ENCODE assay signal across 4 worm cellular contexts in genomic region chrIII:8873990-8874668, ce11.
TF ChIP-seq lines count a peak whose summit lies in the region.

No protein-coding gene starts in this region.

TF ChIP-seq in whole organism, L2 larva, 48 proteins besides CTCF, POLR2A, EP300 and RAD21 (continued from another document):
- peak; percentile 87 for TF ChIP-seq unc-55 (GFP tag; optimal IDR thresholded peaks at IDR 0.05; lab: Kevin White, UChicago)
- no peak for TF ChIP-seq gmeb-1 (tag; optimal IDR thresholded peaks at IDR 0.05; lab: Kevin White, UChicago)
- no peak for TF ChIP-seq elt-3 (tag; optimal IDR thresholded peaks at IDR 0.05; lab: Kevin White, UChicago)
- TF ChIP-seq fos-1 (tag; optimal IDR thresholded peaks at IDR 0.05; lab: Kevin White, UChicago), result peak; percentile 53
- peak; percentile 90 for TF ChIP-seq C34F6.9 (tag; optimal IDR thresholded peaks at IDR 0.05; lab: Kevin White, UChicago)
- peak; percentile 95 for TF ChIP-seq lin-39 (tag; optimal IDR thresholded peaks at IDR 0.05; lab: Kevin White, UChicago)
- peak; percentile 78 for TF ChIP-seq ceh-16 (tag; optimal IDR thresholded peaks at IDR 0.05; lab: Kevin White, UChicago)
- no peak for TF ChIP-seq dmd-4 (tag; optimal IDR thresholded peaks at IDR 0.05; lab: Kevin White, UChicago)
- TF ChIP-seq sma-9 (GFP tag; optimal IDR thresholded peaks at IDR 0.05; lab: Kevin White, UChicago), result peak; percentile 76
- no peak for TF ChIP-seq sma-9 (tag; optimal IDR thresholded peaks at IDR 0.05; lab: Kevin White, UChicago)
- TF ChIP-seq nhr-10 (tag; optimal IDR thresholded peaks at IDR 0.05; lab: Kevin White, UChicago), result no peak
- peak; percentile 20 for TF ChIP-seq Y55F3AM.14 (GFP tag; optimal IDR thresholded peaks at IDR 0.05; lab: Kevin White, UChicago)
- TF ChIP-seq nhr-129 (tag; optimal IDR thresholded peaks at IDR 0.05; lab: Kevin White, UChicago), result peak; percentile 95
- TF ChIP-seq crh-2 (tag; optimal IDR thresholded peaks at IDR 0.05; lab: Kevin White, UChicago), result peak; percentile 68
- TF ChIP-seq unc-62 (GFP tag; optimal IDR thresholded peaks at IDR 0.05; lab: Kevin White, UChicago), result no peak
- TF ChIP-seq egl-27 (tag; optimal IDR thresholded peaks at IDR 0.05; lab: Kevin White, UChicago), result peak; percentile 41
- TF ChIP-seq aly-2 (tag; optimal IDR thresholded peaks at IDR 0.05; lab: Kevin White, UChicago), result no peak
- no peak for TF ChIP-seq ceh-82 (tag; optimal IDR thresholded peaks at IDR 0.05; lab: Kevin White, UChicago)
- TF ChIP-seq ztf-4 (tag; optimal IDR thresholded peaks at IDR 0.05; lab: Kevin White, UChicago), result peak; percentile 59
- TF ChIP-seq peb-1 (tag; optimal IDR thresholded peaks at IDR 0.05; lab: Kevin White, UChicago), result no peak
- TF ChIP-seq zag-1 (tag; optimal IDR thresholded peaks at IDR 0.05; lab: Kevin White, UChicago), result peak; percentile 95
- TF ChIP-seq nhr-237 (tag; optimal IDR thresholded peaks at IDR 0.05; lab: Kevin White, UChicago), result no peak
- peak; percentile 4 to 72 for TF ChIP-seq mdl-1 (tag; optimal IDR thresholded peaks at IDR 0.05; lab: Kevin White, UChicago)
- no peak for TF ChIP-seq R02D3.7 (tag; optimal IDR thresholded peaks at IDR 0.05; lab: Kevin White, UChicago)
- TF ChIP-seq nhr-23 (tag; optimal IDR thresholded peaks at IDR 0.05; lab: Kevin White, UChicago), result no peak

TF ChIP-seq in whole organism, L4 larva, 104 proteins besides CTCF, POLR2A, EP300 and RAD21 (continued from another document and continues in another):
- TF ChIP-seq daf-12 (tag; optimal IDR thresholded peaks at IDR 0.05; lab: Kevin White, UChicago), result no peak
- TF ChIP-seq nhr-41 (GFP tag; IDR thresholded peaks at IDR 0.05; lab: Robert Waterston, UW), result no peak
- no peak for TF ChIP-seq php-3 (GFP tag; IDR thresholded peaks at IDR 0.05; lab: Robert Waterston, UW)
- TF ChIP-seq cey-2 (tag; optimal IDR thresholded peaks at IDR 0.05; lab: Kevin White, UChicago; ENCODE audit: borderline replicate concordance, insufficient read depth), result no peak
- TF ChIP-seq snpc-1.2 (GFP tag; IDR thresholded peaks at IDR 0.05; lab: Robert Waterston, UW), result no peak
- TF ChIP-seq fkh-10 (GFP tag; optimal IDR thresholded peaks at IDR 0.05; lab: Kevin White, UChicago), result peak; percentile 61
- peak; percentile 81 for TF ChIP-seq F37D6.2 (tag; optimal IDR thresholded peaks at IDR 0.05; lab: Kevin White, UChicago)
- no peak for TF ChIP-seq nhr-102 (tag; optimal IDR thresholded peaks at IDR 0.05; lab: Kevin White, UChicago)
- no peak for TF ChIP-seq zag-1 (tag; optimal IDR thresholded peaks at IDR 0.05; lab: Kevin White, UChicago)
- TF ChIP-seq lin-29 (GFP tag; IDR thresholded peaks at IDR 0.05; lab: Robert Waterston, UW), result no peak
- no peak for TF ChIP-seq ceh-28 (tag; optimal IDR thresholded peaks at IDR 0.05; lab: Kevin White, UChicago)
- peak; percentile 25 for TF ChIP-seq dmd-6 (GFP tag; IDR thresholded peaks at IDR 0.05; lab: Robert Waterston, UW)
- no peak for TF ChIP-seq unc-39 (tag; optimal IDR thresholded peaks at IDR 0.05; lab: Kevin White, UChicago)
- TF ChIP-seq lim-7 (GFP tag; IDR thresholded peaks at IDR 0.05; lab: Robert Waterston, UW), result no peak
- TF ChIP-seq unc-62 (GFP tag; optimal IDR thresholded peaks at IDR 0.05 in 1 of 2; lab: Kevin White, UChicago), result peak in 1 of 2 experiments; percentile 80
- peak; percentile 9 for TF ChIP-seq unc-62 (tag; optimal IDR thresholded peaks at IDR 0.05; lab: Kevin White, UChicago)
- peak; percentile 71 for TF ChIP-seq nhr-28 (tag; optimal IDR thresholded peaks at IDR 0.05; lab: Kevin White, UChicago)
- TF ChIP-seq vab-7 (GFP tag; IDR thresholded peaks at IDR 0.05; lab: Robert Waterston, UW), result peak; percentile 37; the same call in 1 of the 2 replicates
- TF ChIP-seq mdt-29 (GFP tag; IDR thresholded peaks at IDR 0.05; lab: Robert Waterston, UW), result no peak
- no peak for TF ChIP-seq egl-27 (tag; optimal IDR thresholded peaks at IDR 0.05; lab: Kevin White, UChicago)
- no peak for TF ChIP-seq arid-1 (GFP tag; conservative IDR thresholded peaks at IDR 0.05; lab: Robert Waterston, UW)
- TF ChIP-seq attf-4 (tag; optimal IDR thresholded peaks at IDR 0.05; lab: Kevin White, UChicago), result no peak
- no peak for TF ChIP-seq jun-1 (tag; optimal IDR thresholded peaks at IDR 0.05; lab: Kevin White, UChicago)
- no peak for TF ChIP-seq tag-97 (GFP tag; IDR thresholded peaks at IDR 0.05; lab: Robert Waterston, UW)
- no peak for TF ChIP-seq ceh-32 (tag; optimal IDR thresholded peaks at IDR 0.05; lab: Kevin White, UChicago; ENCODE audit: poor library complexity)
- peak; percentile 43 for TF ChIP-seq lin-13 (GFP tag; optimal IDR thresholded peaks at IDR 0.05; lab: Kevin White, UChicago)
- TF ChIP-seq ztf-11 (tag; optimal IDR thresholded peaks at IDR 0.05; lab: Kevin White, UChicago), result peak; percentile 24
- TF ChIP-seq F10B5.3 (tag; optimal IDR thresholded peaks at IDR 0.05; lab: Kevin White, UChicago), result peak; percentile 21
- TF ChIP-seq spr-1 (tag; optimal IDR thresholded peaks at IDR 0.05; lab: Kevin White, UChicago), result no peak
- TF ChIP-seq R02D3.7 (tag; optimal IDR thresholded peaks at IDR 0.05; lab: Kevin White, UChicago), result no peak
- no peak for TF ChIP-seq nhr-237 (tag; optimal IDR thresholded peaks at IDR 0.05; lab: Kevin White, UChicago)
- peak; percentile 87 for TF ChIP-seq nhr-11 (tag; optimal IDR thresholded peaks at IDR 0.05; lab: Kevin White, UChicago)
- peak; percentile 22 for TF ChIP-seq ztf-7 (tag; optimal IDR thresholded peaks at IDR 0.05; lab: Kevin White, UChicago)
- peak; percentile 82 for TF ChIP-seq set-16 (GFP tag; IDR thresholded peaks at IDR 0.05; lab: Robert Waterston, UW)
- no peak for TF ChIP-seq lin-15B (tag; optimal IDR thresholded peaks at IDR 0.05; lab: Kevin White, UChicago)
- no peak for TF ChIP-seq zip-2 (tag; optimal IDR thresholded peaks at IDR 0.05; lab: Kevin White, UChicago)
- 0 out of 2 replicates have a peak, but pooled peaks have one; percentile 49 for TF ChIP-seq lin-38 (GFP tag; IDR thresholded peaks at IDR 0.05; lab: Robert Waterston, UW)
- no peak for TF ChIP-seq ceh-44 (GFP tag; IDR thresholded peaks at IDR 0.05; lab: Robert Waterston, UW)

TF ChIP-seq in whole organism, late embryonic, 69 proteins besides CTCF, POLR2A, EP300 and RAD21 (continued from another document and continues in another):
- TF ChIP-seq hlh-13 (GFP tag; optimal IDR thresholded peaks at IDR 0.05; lab: Kevin White, UChicago), result no peak
- no peak for TF ChIP-seq ceh-24 (tag; optimal IDR thresholded peaks at IDR 0.05; lab: Kevin White, UChicago)
- TF ChIP-seq F13H6.1 (tag; optimal IDR thresholded peaks at IDR 0.05; lab: Kevin White, UChicago), result no peak
- peak; percentile 70 for TF ChIP-seq ama-1 (optimal IDR thresholded peaks at IDR 0.05; lab: Kevin White, UChicago)
- TF ChIP-seq ceh-45 (GFP tag; IDR thresholded peaks at IDR 0.05; lab: Robert Waterston, UW), result no peak
- peak; percentile 6 for TF ChIP-seq tbx-7 (tag; optimal IDR thresholded peaks at IDR 0.05; lab: Kevin White, UChicago)
- peak; percentile 95 for TF ChIP-seq ceh-18 (tag; optimal IDR thresholded peaks at IDR 0.05; lab: Kevin White, UChicago)
- TF ChIP-seq dve-1 (tag; optimal IDR thresholded peaks at IDR 0.05; lab: Kevin White, UChicago), result no peak
- peak; percentile 17 for TF ChIP-seq madf-2 (tag; optimal IDR thresholded peaks at IDR 0.05; lab: Kevin White, UChicago)
- no peak for TF ChIP-seq eyg-1 (tag; optimal IDR thresholded peaks at IDR 0.05; lab: Kevin White, UChicago)
- TF ChIP-seq gmeb-2 (tag; optimal IDR thresholded peaks at IDR 0.05; lab: Kevin White, UChicago), result no peak
- peak; percentile 23 for TF ChIP-seq che-1 (tag; optimal IDR thresholded peaks at IDR 0.05; lab: Kevin White, UChicago)
- TF ChIP-seq Y22D7AL.16 (tag; optimal IDR thresholded peaks at IDR 0.05; lab: Kevin White, UChicago), result no peak
- no peak for TF ChIP-seq nhr-11 (tag; optimal IDR thresholded peaks at IDR 0.05; lab: Kevin White, UChicago)
- TF ChIP-seq T23F11.4 (GFP tag; optimal IDR thresholded peaks at IDR 0.05; lab: Kevin White, UChicago), result peak; percentile 63
- peak; percentile 94 for TF ChIP-seq ceh-31 (tag; optimal IDR thresholded peaks at IDR 0.05; lab: Kevin White, UChicago)
- no peak for TF ChIP-seq odd-2 (tag; optimal IDR thresholded peaks at IDR 0.05; lab: Kevin White, UChicago)
- no peak for TF ChIP-seq pha-4 (tag; optimal IDR thresholded peaks at IDR 0.05; lab: Kevin White, UChicago)
- peak; percentile 86 for TF ChIP-seq rnt-1 (tag; optimal IDR thresholded peaks at IDR 0.05; lab: Kevin White, UChicago)
- peak; percentile 70 for TF ChIP-seq hlh-30 (tag; optimal IDR thresholded peaks at IDR 0.05; lab: Kevin White, UChicago; ENCODE audit: insufficient read depth)
- peak; percentile 70 for TF ChIP-seq sdc-2 (tag; optimal IDR thresholded peaks at IDR 0.05; lab: Kevin White, UChicago)
- no peak for TF ChIP-seq pag-3 (tag; optimal IDR thresholded peaks at IDR 0.05; lab: Kevin White, UChicago; ENCODE audit: borderline replicate concordance)
- TF ChIP-seq fkh-10 (GFP tag; optimal IDR thresholded peaks at IDR 0.05; lab: Kevin White, UChicago), result no peak
- no peak for TF ChIP-seq ceh-9 (tag; optimal IDR thresholded peaks at IDR 0.05; lab: Kevin White, UChicago)
- peak; percentile 94 for TF ChIP-seq nfya-1 (tag; optimal IDR thresholded peaks at IDR 0.05; lab: Kevin White, UChicago)
- peak; percentile 14 for TF ChIP-seq pqm-1 (tag; optimal IDR thresholded peaks at IDR 0.05; lab: Kevin White, UChicago)
- peak; percentile 89 for TF ChIP-seq unc-55 (GFP tag; optimal IDR thresholded peaks at IDR 0.05; lab: Kevin White, UChicago)
- no peak for TF ChIP-seq zip-5 (tag; optimal IDR thresholded peaks at IDR 0.05; lab: Kevin White, UChicago)
- no peak for TF ChIP-seq ets-4 (tag; optimal IDR thresholded peaks at IDR 0.05; lab: Kevin White, UChicago)
- no peak for TF ChIP-seq unc-86 (tag; optimal IDR thresholded peaks at IDR 0.05; lab: Kevin White, UChicago)
- peak; percentile 83 for TF ChIP-seq unc-42 (tag; optimal IDR thresholded peaks at IDR 0.05; lab: Kevin White, UChicago)
- no peak for TF ChIP-seq pax-1 (tag; optimal IDR thresholded peaks at IDR 0.05; lab: Kevin White, UChicago)
- peak; percentile 7 for TF ChIP-seq nhr-232 (tag; optimal IDR thresholded peaks at IDR 0.05; lab: Kevin White, UChicago)
- no peak for TF ChIP-seq ceh-48 (tag; optimal IDR thresholded peaks at IDR 0.05; lab: Kevin White, UChicago)
- peak; percentile 11 for TF ChIP-seq hlh-6 (tag; optimal IDR thresholded peaks at IDR 0.05; lab: Kevin White, UChicago)
- TF ChIP-seq elt-2 (tag; optimal IDR thresholded peaks at IDR 0.05; lab: Kevin White, UChicago), result no peak
- TF ChIP-seq K09A11.1 (tag; optimal IDR thresholded peaks at IDR 0.05; lab: Kevin White, UChicago; ENCODE audit: insufficient read depth), result no peak
- TF ChIP-seq fkh-6 (tag; optimal IDR thresholded peaks at IDR 0.05; lab: Kevin White, UChicago), result peak; percentile 51
- no peak for TF ChIP-seq mec-3 (tag; optimal IDR thresholded peaks at IDR 0.05; lab: Kevin White, UChicago; ENCODE audit: borderline replicate concordance)
- no peak for TF ChIP-seq elt-4 (tag; optimal IDR thresholded peaks at IDR 0.05; lab: Kevin White, UChicago)
- TF ChIP-seq ceh-2 (tag; optimal IDR thresholded peaks at IDR 0.05; lab: Kevin White, UChicago), result peak; percentile 20

TF ChIP-seq in whole organism, mixed stage, embryonic, 35 proteins besides CTCF, POLR2A, EP300 and RAD21 (continued from another document):
- TF ChIP-seq ces-1 (GFP tag; optimal IDR thresholded peaks at IDR 0.05; lab: Kevin White, UChicago) (peak; percentile 23), drap-1 (GFP tag; optimal IDR thresholded peaks at IDR 0.05; lab: Kevin White, UChicago) (peak; percentile 74), flh-1 (GFP tag; optimal IDR thresholded peaks at IDR 0.05; lab: Kevin White, UChicago) (peak; percentile 34), ham-2 (GFP tag; optimal IDR thresholded peaks at IDR 0.05; lab: Kevin White, UChicago) (no peak), mep-1 (tag; optimal IDR thresholded peaks at IDR 0.05; lab: Kevin White, UChicago) (peak; percentile 87), unc-120 (tag; optimal IDR thresholded peaks at IDR 0.05; lab: Kevin White, UChicago; ENCODE audit: poor library complexity, severe bottlenecking) (peak; percentile 100)
